Worm (Caenorhabditis elegans) whole organism, L4 larva: Measurements from ENCODE around the gene B0432.14.

Experiments used
- F10B5.3 ChIP-seq: sonication (generic microtip); optimal IDR thresholded peaks from 2 replicates; lab custom pipeline; 2016; ENCODE audit warnings: mild to moderate bottlenecking, missing genetic modification characterization, missing compliant biosample characterization
- Y48G9A.11 ChIP-seq: fragments of 200-800 bp; sonication (Bioruptor generic); IDR thresholded peaks from 2 replicates; pipeline ENCODE4 v1.3.6; 2022; ENCODE audit warnings: missing genetic modification reagents, missing genetic modification characterization, missing compliant biosample characterization
- Y75B8A.6 ChIP-seq: fragments of 200-800 bp; sonication (Bioruptor generic); IDR thresholded peaks from 2 replicates; pipeline ENCODE4 v1.3.6; 2022; ENCODE audit warnings: missing genetic modification reagents, missing genetic modification characterization, missing compliant biosample characterization
- ZK337.2 ChIP-seq: fragments of 200-800 bp; sonication (Bioruptor generic); IDR thresholded peaks from 2 replicates; pipeline ENCODE4 v1.3.6; 2022; ENCODE audit warnings: missing genetic modification reagents, missing genetic modification characterization, missing compliant biosample characterization
- arid-1 ChIP-seq: fragments of 200-800 bp; sonication (Bioruptor generic); conservative IDR thresholded peaks from 2 replicates; pipeline ENCODE4 v1.3.6; 2022; ENCODE audit warnings: missing genetic modification reagents, missing genetic modification characterization, missing compliant biosample characterization
- attf-4 ChIP-seq: sonication (generic microtip); optimal IDR thresholded peaks from 3 replicates; lab custom pipeline; 2017; ENCODE audit warnings: missing biosample characterization, missing genetic modification characterization
- ceh-62 ChIP-seq: sonication (generic microtip); optimal IDR thresholded peaks from 2 replicates; lab custom pipeline; 2017; ENCODE audit warnings: missing biosample characterization, missing genetic modification characterization
- ces-1 ChIP-seq: fragments of 150-350 bp; sonication (generic microtip); optimal IDR thresholded peaks from 4 replicates; lab custom pipeline; 2014; ENCODE audit warnings: missing biosample characterization, missing genetic modification reagents, missing genetic modification characterization
- daf-12 ChIP-seq: fragments of 150-350 bp; optimal IDR thresholded peaks from 2 replicates; lab custom pipeline; 2014; ENCODE audit warnings: missing biosample characterization, missing genetic modification reagents, missing genetic modification characterization
- daf-16 ChIP-seq, 3 experiments: sonication (generic microtip); optimal IDR thresholded peaks; 2 replicates each; lab custom pipeline; 2016 to 2017; ENCODE audit warnings: missing genetic modification characterization in 3 of 3, missing genetic modification reagents in 3 of 3, mild to moderate bottlenecking in 2 of 3, missing compliant biosample characterization in 2 of 3, missing biosample characterization in 1 of 3, moderate library complexity in 1 of 3
- dmd-8 ChIP-seq: fragments of 200-800 bp; sonication (Bioruptor generic); IDR thresholded peaks from 2 replicates; pipeline ENCODE4 v1.3.6; 2022; ENCODE audit warnings: missing genetic modification characterization, missing compliant biosample characterization
- dve-1 ChIP-seq: sonication (generic microtip); optimal IDR thresholded peaks from 2 replicates; lab custom pipeline; 2017; ENCODE audit warnings: antibody characterized with exemption, mild to moderate bottlenecking, missing genetic modification characterization, missing compliant biosample characterization; ENCODE audit not compliant: insufficient read depth
- fos-1 ChIP-seq: fragments of 150-350 bp; optimal IDR thresholded peaks from 2 replicates; lab custom pipeline; 2014; ENCODE audit warnings: missing biosample characterization, missing genetic modification characterization
- gei-8 ChIP-seq: fragments of 200-800 bp; sonication (Bioruptor generic); optimal IDR thresholded peaks from 2 replicates; lab custom pipeline; 2018; ENCODE audit warnings: mild to moderate bottlenecking, missing genetic modification characterization, missing compliant biosample characterization
- hif-1 ChIP-seq, 2 experiments: sonication (generic microtip); optimal IDR thresholded peaks; 2 replicates each; lab custom pipeline; 2016 to 2017; ENCODE audit warnings: missing compliant biosample characterization in 2 of 2, missing genetic modification characterization in 2 of 2, missing genetic modification reagents in 2 of 2, missing genotype in 2 of 2, mild to moderate bottlenecking in 1 of 2
- hlh-11 ChIP-seq: fragments of 200-800 bp; sonication (Bioruptor generic); optimal IDR thresholded peaks from 2 replicates; lab custom pipeline; 2018; ENCODE audit warnings: mild to moderate bottlenecking, missing genetic modification characterization, missing compliant biosample characterization
- lim-7 ChIP-seq: fragments of 200-800 bp; sonication (Bioruptor generic); IDR thresholded peaks from 2 replicates; pipeline ENCODE4 v1.3.6; 2022; ENCODE audit warnings: missing genetic modification characterization, missing compliant biosample characterization
- lin-29 ChIP-seq: fragments of 200-800 bp; sonication (Bioruptor generic); IDR thresholded peaks from 2 replicates; pipeline ENCODE4 v1.3.6; 2022; ENCODE audit warnings: missing genetic modification reagents, missing genetic modification characterization, missing compliant biosample characterization
- lir-3 ChIP-seq: sonication (generic microtip); optimal IDR thresholded peaks from 2 replicates; lab custom pipeline; 2016; ENCODE audit warnings: mild to moderate bottlenecking, missing genetic modification characterization, missing compliant biosample characterization
- lsy-2 ChIP-seq, 2 experiments: fragments of 150-350 bp in 1 of 2; sonication (generic microtip) in 1 of 2; optimal IDR thresholded peaks; 2 replicates each; lab custom pipeline; 2014 to 2017; ENCODE audit warnings: missing biosample characterization in 2 of 2, missing genetic modification characterization in 2 of 2
- madf-5 ChIP-seq, 2 experiments: fragments of 200-800 bp; sonication (Bioruptor generic); IDR thresholded peaks; 2 replicates each; pipeline ENCODE4 v1.3.6; 2022; ENCODE audit warnings: missing compliant biosample characterization in 2 of 2, missing genetic modification characterization in 2 of 2
- madf-9 ChIP-seq: fragments of 200-800 bp; sonication (Bioruptor generic); conservative IDR thresholded peaks from 2 replicates; pipeline ENCODE4 v1.3.6; 2022; ENCODE audit warnings: missing genetic modification reagents, missing genetic modification characterization, missing compliant biosample characterization
- mdl-1 ChIP-seq, 2 experiments: fragments of 150-350 bp in 1 of 2; sonication (generic microtip) in 1 of 2; optimal IDR thresholded peaks; 2 replicates each; lab custom pipeline; 2014 to 2017; ENCODE audit warnings: missing biosample characterization in 2 of 2, missing genetic modification characterization in 2 of 2
- mdt-29 ChIP-seq: fragments of 200-800 bp; sonication (Bioruptor generic); IDR thresholded peaks from 2 replicates; pipeline ENCODE4 v1.3.6; 2022; ENCODE audit warnings: missing genetic modification reagents, missing genetic modification characterization, missing compliant biosample characterization
- mep-1 ChIP-seq: fragments of 150-350 bp; sonication (generic microtip); optimal IDR thresholded peaks from 3 replicates; lab custom pipeline; 2014; ENCODE audit warnings: missing biosample characterization, missing genetic modification characterization
- mes-2 ChIP-seq: sonication (generic microtip); optimal IDR thresholded peaks from 2 replicates; lab custom pipeline; 2016; ENCODE audit warnings: missing genotype, mild to moderate bottlenecking, missing genetic modification characterization, missing compliant biosample characterization; ENCODE audit not compliant: poor library complexity, severe bottlenecking
- mxl-3 ChIP-seq: fragments of 200-800 bp; sonication (Bioruptor generic); optimal IDR thresholded peaks from 2 replicates; lab custom pipeline; 2018; ENCODE audit warnings: mild to moderate bottlenecking, missing genetic modification characterization, missing compliant biosample characterization
- nhr-10 ChIP-seq: fragments of 150-350 bp; optimal IDR thresholded peaks from 2 replicates; lab custom pipeline; 2014; ENCODE audit warnings: missing biosample characterization, missing genetic modification characterization
- nhr-28 ChIP-seq: fragments of 150-350 bp; optimal IDR thresholded peaks from 2 replicates; lab custom pipeline; 2014; ENCODE audit warnings: missing biosample characterization, missing genetic modification characterization
- nhr-48 ChIP-seq: sonication (generic microtip); optimal IDR thresholded peaks from 2 replicates; lab custom pipeline; 2016; ENCODE audit warnings: mild to moderate bottlenecking, missing genetic modification characterization, missing compliant biosample characterization
- php-3 ChIP-seq: fragments of 200-800 bp; sonication (Bioruptor generic); IDR thresholded peaks from 2 replicates; pipeline ENCODE4 v1.3.6; 2022; ENCODE audit warnings: missing genetic modification reagents, missing genetic modification characterization, missing compliant biosample characterization
- pqm-1 ChIP-seq: sonication (generic microtip); optimal IDR thresholded peaks from 2 replicates; lab custom pipeline; 2017; ENCODE audit warnings: missing biosample characterization, missing genetic modification characterization
- sdz-12 ChIP-seq: fragments of 200-800 bp; sonication (Bioruptor generic); optimal IDR thresholded peaks from 2 replicates; lab custom pipeline; 2018; ENCODE audit warnings: mild to moderate bottlenecking, missing genetic modification characterization, missing compliant biosample characterization
- spr-3 ChIP-seq: fragments of 200-800 bp; sonication (Bioruptor generic); optimal IDR thresholded peaks from 2 replicates; lab custom pipeline; 2018; ENCODE audit warnings: mild to moderate bottlenecking, missing genetic modification characterization, missing compliant biosample characterization
- tag-97 ChIP-seq: fragments of 200-800 bp; sonication (Bioruptor generic); IDR thresholded peaks from 2 replicates; pipeline ENCODE4 v1.3.6; 2022; ENCODE audit warnings: missing genetic modification characterization, missing compliant biosample characterization
- tra-1 ChIP-seq: fragments of 200-800 bp; sonication (Bioruptor generic); IDR thresholded peaks from 2 replicates; pipeline ENCODE4 v1.3.6; 2022; ENCODE audit warnings: missing genetic modification reagents, missing genetic modification characterization, missing compliant biosample characterization
- unc-62 ChIP-seq, 3 experiments: fragments of 150-350 bp in 1 of 3; sonication (generic microtip); optimal IDR thresholded peaks in 2 of 3; peaks in 1 of 3; 1 replicate in 1 of 3; 2 replicates in 2 of 3; lab custom pipeline; 2014 to 2017; ENCODE audit warnings: missing biosample characterization in 3 of 3, missing genetic modification characterization in 3 of 3, missing genetic modification reagents in 3 of 3, missing genotype in 1 of 3
- zfp-3 ChIP-seq: fragments of 200-800 bp; sonication (Bioruptor generic); conservative IDR thresholded peaks from 2 replicates; pipeline ENCODE4 v1.3.6; 2022; ENCODE audit warnings: missing genetic modification reagents, missing genetic modification characterization, missing compliant biosample characterization
- ztf-11 ChIP-seq: fragments of 150-350 bp; optimal IDR thresholded peaks from 2 replicates; lab custom pipeline; 2014; ENCODE audit warnings: missing biosample characterization, missing genetic modification characterization

The B0432.14 gene

ce11 chrII:255124-255523 lies 9.0 kb upstream of the B0432.14 start (continued):
- peak; percentile 98 for TF ChIP-seq dve-1 (tag; lab: Kevin White, UChicago)
- TF ChIP-seq attf-4 (tag; lab: Kevin White, UChicago), result no peak
- peak; percentile 92 for TF ChIP-seq nhr-28
- peak; percentile 25 to 70 for TF ChIP-seq daf-16 (GFP tag; optimal IDR thresholded peaks at IDR 0.05; lab: Kevin White, UChicago)
- TF ChIP-seq daf-16 (tag; optimal IDR thresholded peaks at IDR 0.05; lab: Kevin White, UChicago), result peak; percentile 80
- peak; percentile 82 for TF ChIP-seq mxl-3 (GFP tag; lab: Kevin White, UChicago)
- TF ChIP-seq ztf-11, result no peak
- 0 out of 2 replicates have a peak, but pooled peaks have one; percentile 16 for TF ChIP-seq dmd-8 (GFP tag; lab: Robert Waterston, UW)
- no peak for TF ChIP-seq Y75B8A.6 (GFP tag; lab: Robert Waterston, UW)
- TF ChIP-seq zfp-3 (GFP tag; lab: Robert Waterston, UW), result peak; percentile 89
- TF ChIP-seq lsy-2 (tag; optimal IDR thresholded peaks at IDR 0.05; lab: Kevin White, UChicago), result peak; percentile 70 to 95
- TF ChIP-seq ceh-62 (tag; lab: Kevin White, UChicago), result no peak
- peak; percentile 46; the same call in 1 of the 2 replicates for TF ChIP-seq mdt-29 (GFP tag; lab: Robert Waterston, UW)
- peak; percentile 74 for TF ChIP-seq pqm-1 (tag; lab: Kevin White, UChicago)
- no peak for TF ChIP-seq ZK337.2 (GFP tag; lab: Robert Waterston, UW)
- peak; percentile 68; the same call in 1 of the 2 replicates for TF ChIP-seq madf-9 (GFP tag; lab: Robert Waterston, UW)
- peak; percentile 77 for TF ChIP-seq php-3 (GFP tag; lab: Robert Waterston, UW)
- TF ChIP-seq lin-29 (GFP tag; lab: Robert Waterston, UW), result peak; percentile 79
- no peak for TF ChIP-seq daf-12 (tag; lab: Kevin White, UChicago)
- TF ChIP-seq tag-97 (GFP tag; lab: Robert Waterston, UW), result no peak
- TF ChIP-seq lim-7 (GFP tag; lab: Robert Waterston, UW), result peak; percentile 62; the same call in 1 of the 2 replicates
- TF ChIP-seq mdl-1 (tag; optimal IDR thresholded peaks at IDR 0.05; lab: Kevin White, UChicago), result peak; percentile 28 to 77
- TF ChIP-seq mes-2 (tag; lab: Kevin White, UChicago), result peak; percentile 99
- TF ChIP-seq ces-1, result peak; percentile 90
- TF ChIP-seq fos-1, result no peak
- TF ChIP-seq gei-8 (GFP tag; lab: Kevin White, UChicago), result no peak
- TF ChIP-seq mep-1 (tag; lab: Kevin White, UChicago), result peak; percentile 98
- peak; percentile 88 for TF ChIP-seq spr-3 (GFP tag; lab: Kevin White, UChicago)
- TF ChIP-seq tra-1 (GFP tag; lab: Robert Waterston, UW), result peak; percentile 81
- TF ChIP-seq nhr-48 (tag; lab: Kevin White, UChicago), result peak; percentile 73
- TF ChIP-seq nhr-10 (tag; lab: Kevin White, UChicago), result peak; percentile 57
- peak; percentile 11 to 89 for TF ChIP-seq hif-1 (tag; optimal IDR thresholded peaks at IDR 0.05; lab: Kevin White, UChicago)
- TF ChIP-seq Y48G9A.11 (GFP tag; lab: Robert Waterston, UW), result peak; percentile 83
- TF ChIP-seq hlh-11 (tag; lab: Kevin White, UChicago), result peak; percentile 87
- peak; percentile 72 for TF ChIP-seq F10B5.3 (tag; lab: Kevin White, UChicago)
- no peak for TF ChIP-seq madf-5 (GFP tag; IDR thresholded peaks at IDR 0.05; lab: Robert Waterston, UW)
- TF ChIP-seq arid-1 (GFP tag; lab: Robert Waterston, UW), result peak; percentile 96
- peak; percentile 79 for TF ChIP-seq sdz-12
- peak in 1 of 2 experiments; percentile 45 for TF ChIP-seq unc-62 (GFP tag; optimal IDR thresholded peaks at IDR 0.05 in 1 of 2; lab: Kevin White, UChicago)
- no peak for TF ChIP-seq unc-62 (tag; optimal IDR thresholded peaks at IDR 0.05; lab: Kevin White, UChicago)
- TF ChIP-seq lir-3, result peak; percentile 0
- TF ChIP-seq, all 104 proteins: peak for 75
